Fruit fly (Drosophila melanogaster): Measurements from ENCODE around the gene Acp32CD.

dm6 chr2L:10972224-10972623, 43.2 kb upstream of the Acp32CD start, which contains the start of gene CG16743:
- TF ChIP-seq Sin3A (optimal IDR thresholded peaks at IDR 0.05) (no peak), insv (optimal IDR thresholded peaks at IDR 0.05) (no peak), ttk (optimal IDR thresholded peaks at IDR 0.05) (no peak), psq (optimal IDR thresholded peaks at IDR 0.05) (no peak)
